Worm (Caenorhabditis elegans) whole organism, L1 larva: Measurements from ENCODE around the gene R151.8.

Experiments used
- aly-2 ChIP-seq: fragments of 150-350 bp; optimal IDR thresholded peaks from 2 replicates; lab custom pipeline; 2014; ENCODE audit warnings: missing biosample characterization, missing genetic modification characterization
- lin-14 ChIP-seq: fragments of 200-800 bp; sonication (Bioruptor generic); optimal IDR thresholded peaks from 2 replicates; lab custom pipeline; 2018; ENCODE audit warnings: mild to moderate bottlenecking, missing genetic modification characterization, moderate library complexity, missing compliant biosample characterization
- nhr-12 ChIP-seq: sonication (generic microtip); optimal IDR thresholded peaks from 2 replicates; lab custom pipeline; 2017; ENCODE audit warnings: missing biosample characterization, missing genetic modification characterization
- nhr-20 ChIP-seq: sonication (generic microtip); optimal IDR thresholded peaks from 2 replicates; lab custom pipeline; 2016; ENCODE audit warnings: mild to moderate bottlenecking, missing genetic modification characterization, missing compliant biosample characterization
- skn-1 ChIP-seq: fragments of 150-350 bp; optimal IDR thresholded peaks from 2 replicates; lab custom pipeline; 2014; ENCODE audit warnings: missing biosample characterization, missing genetic modification characterization
- unc-62 ChIP-seq: fragments of 150-350 bp; optimal IDR thresholded peaks from 2 replicates; lab custom pipeline; 2014; ENCODE audit warnings: missing biosample characterization, missing genetic modification reagents, missing genetic modification characterization
- ztf-4 ChIP-seq: fragments of 150-350 bp; optimal IDR thresholded peaks from 2 replicates; lab custom pipeline; 2014; ENCODE audit warnings: missing biosample characterization, missing genetic modification characterization

- TF ChIP-seq nhr-12: no peak
- TF ChIP-seq skn-1 (tag; lab: Kevin White, UChicago): no peak
- TF ChIP-seq nhr-20: no peak
- TF ChIP-seq unc-62: no peak
- TF ChIP-seq lin-14: no peak
- no peak for TF ChIP-seq aly-2
- no peak for TF ChIP-seq ztf-4 (tag; lab: Kevin White, UChicago)
These were observed 45.7 kb upstream of the R151.8 start, which contains the start of gene psd-1 for ce11 chrIII:7275296-7275695.
